Fruit fly (Drosophila melanogaster) whole organism, wandering third instar larva: ENCODE measurements around the gene frtz.

Source experiments
- Abd-B ChIP-seq: fragments of >200 bp; optimal IDR thresholded peaks from 2 replicates; lab custom pipeline; 2017; ENCODE audit warnings: missing biosample characterization, missing genetic modification characterization
- CG32264 ChIP-seq: fragments of 200-800 bp; sonication (Bioruptor generic); optimal IDR thresholded peaks from 2 replicates; lab custom pipeline; 2016; ENCODE audit warnings: missing biosample characterization, missing genetic modification characterization
- CG9705 ChIP-seq: fragments of 200-800 bp; sonication (Bioruptor generic); optimal IDR thresholded peaks from 2 replicates; lab custom pipeline; 2018; ENCODE audit warnings: missing biosample characterization, mild to moderate bottlenecking, missing genetic modification characterization
- CrebA ChIP-seq: fragments of 200-800 bp; sonication (Bioruptor generic); optimal IDR thresholded peaks from 2 replicates; lab custom pipeline; 2016; ENCODE audit warnings: missing biosample characterization, mild to moderate bottlenecking, missing genetic modification characterization, borderline replicate concordance
- Dfd ChIP-seq: fragments of >200 bp; optimal IDR thresholded peaks from 2 replicates; lab custom pipeline; 2017; ENCODE audit warnings: missing biosample characterization, missing genetic modification characterization
- Dif ChIP-seq: fragments of 200-275, 200-300 bp; sonication (Bioruptor generic); optimal IDR thresholded peaks from 2 replicates; lab custom pipeline; 2018; ENCODE audit warnings: missing biosample characterization, missing genetic modification characterization; ENCODE audit not compliant: partially characterized antibody
- GATAd ChIP-seq: sonication (Bioruptor generic); optimal IDR thresholded peaks from 2 replicates; lab custom pipeline; 2016; ENCODE audit warnings: missing biosample characterization, missing genetic modification characterization
- HLH106 ChIP-seq: fragments of 200-800 bp; optimal IDR thresholded peaks from 3 replicates; lab custom pipeline; 2019; ENCODE audit warnings: missing biosample characterization, mild to moderate bottlenecking, missing genetic modification characterization, moderate library complexity
- Hnf4 ChIP-seq: fragments of 200-800 bp; sonication (Bioruptor generic); optimal IDR thresholded peaks from 2 replicates; lab custom pipeline; 2016; ENCODE audit warnings: missing biosample characterization, mild to moderate bottlenecking, missing genetic modification characterization
- Hr78 ChIP-seq: fragments of >200 bp; optimal IDR thresholded peaks from 2 replicates; lab custom pipeline; 2017; ENCODE audit warnings: missing biosample characterization, missing genetic modification characterization
- Hr83 ChIP-seq: fragments of 200-300 bp; sonication (Bioruptor generic); optimal IDR thresholded peaks from 2 replicates; lab custom pipeline; 2016; ENCODE audit warnings: missing biosample characterization, mild to moderate bottlenecking, missing genetic modification characterization, moderate library complexity; ENCODE audit not compliant: poor library complexity, severe bottlenecking
- Jra ChIP-seq: sonication (Bioruptor generic); optimal IDR thresholded peaks from 2 replicates; lab custom pipeline; 2016; ENCODE audit warnings: missing biosample characterization, missing genetic modification characterization
- Mio ChIP-seq: sonication (Bioruptor generic); optimal IDR thresholded peaks from 2 replicates; lab custom pipeline; 2016; ENCODE audit warnings: missing biosample characterization, missing genetic modification characterization
- Myc ChIP-seq: fragments of >200 bp; optimal IDR thresholded peaks from 2 replicates; lab custom pipeline; 2017
- OdsH ChIP-seq: fragments of 200-800 bp; sonication (Bioruptor generic); optimal IDR thresholded peaks from 2 replicates; lab custom pipeline; 2016; ENCODE audit warnings: missing biosample characterization, mild to moderate bottlenecking, missing genetic modification characterization
- Rel ChIP-seq, 2 experiments: fragments of 200-800 bp; sonication (Bioruptor generic) in 1 of 2; optimal IDR thresholded peaks; 2 replicates in 1 of 2; 3 replicates in 1 of 2; lab custom pipeline; 2016 to 2019; ENCODE audit warnings: mild to moderate bottlenecking in 2 of 2, missing biosample characterization in 2 of 2, missing genetic modification characterization in 2 of 2, moderate library complexity in 1 of 2
- Sp1 ChIP-seq: fragments of 200-800 bp; sonication (Bioruptor generic); optimal IDR thresholded peaks from 3 replicates; lab custom pipeline; 2019; ENCODE audit warnings: missing biosample characterization, mild to moderate bottlenecking, missing genetic modification characterization, moderate library complexity
- Vsx2 ChIP-seq: fragments of 200-300, 225-300 bp; sonication (Bioruptor generic); optimal IDR thresholded peaks from 2 replicates; lab custom pipeline; 2018; ENCODE audit warnings: missing biosample characterization, missing genetic modification characterization; ENCODE audit not compliant: partially characterized antibody
- br ChIP-seq: fragments of 200-800 bp; sonication (Bioruptor generic); optimal IDR thresholded peaks from 2 replicates; lab custom pipeline; 2016; ENCODE audit warnings: missing biosample characterization, missing genetic modification characterization
- brk ChIP-seq: fragments of 200-800 bp; sonication (Bioruptor generic); optimal IDR thresholded peaks from 2 replicates; lab custom pipeline; 2016; ENCODE audit warnings: missing biosample characterization, mild to moderate bottlenecking, missing genetic modification characterization
- dl ChIP-seq, 2 experiments: fragments of 175-275, 200-275 bp in 1 of 2; fragments of 200-275 bp in 1 of 2; sonication (Bioruptor generic); optimal IDR thresholded peaks; lab custom pipeline; 2018; ENCODE audit warnings: mild to moderate bottlenecking in 2 of 2, missing biosample characterization in 2 of 2, missing genetic modification characterization in 2 of 2, moderate library complexity in 2 of 2; ENCODE audit not compliant: partially characterized antibody in 2 of 2, insufficient read depth in 1 of 2
- dmrt93B ChIP-seq: fragments of 200-800 bp; sonication (Bioruptor generic); optimal IDR thresholded peaks from 2 replicates; lab custom pipeline; 2018; ENCODE audit warnings: missing biosample characterization, mild to moderate bottlenecking, missing genetic modification characterization
- dsf ChIP-seq: sonication (Bioruptor generic); optimal IDR thresholded peaks from 2 replicates; lab custom pipeline; 2016; ENCODE audit warnings: missing biosample characterization, missing genetic modification characterization, borderline replicate concordance
- ey ChIP-seq: fragments of 200-800 bp; sonication (Bioruptor generic); optimal IDR thresholded peaks from 2 replicates; lab custom pipeline; 2016; ENCODE audit warnings: missing biosample characterization, missing genetic modification characterization
- fru ChIP-seq: fragments of 200-800 bp; sonication (Bioruptor generic); optimal IDR thresholded peaks from 3 replicates; lab custom pipeline; 2016; ENCODE audit warnings: missing biosample characterization, mild to moderate bottlenecking, missing genetic modification characterization
- h ChIP-seq: fragments of 200-800 bp; sonication (Bioruptor generic); optimal IDR thresholded peaks from 3 replicates; lab custom pipeline; 2016; ENCODE audit warnings: missing biosample characterization, mild to moderate bottlenecking, missing genetic modification characterization
- jim ChIP-seq: fragments of 175-275, 200-325 bp; sonication (Bioruptor generic); optimal IDR thresholded peaks from 2 replicates; lab custom pipeline; 2016; ENCODE audit warnings: missing biosample characterization, mild to moderate bottlenecking, missing genetic modification characterization
- lola ChIP-seq: fragments of >200 bp; optimal IDR thresholded peaks from 2 replicates; lab custom pipeline; 2017; ENCODE audit warnings: missing biosample characterization, missing genetic modification characterization
- pan ChIP-seq: fragments of >200 bp; optimal IDR thresholded peaks from 2 replicates; lab custom pipeline; 2017
- psq ChIP-seq: fragments of 200-800 bp; sonication (Bioruptor generic); optimal IDR thresholded peaks from 3 replicates; lab custom pipeline; 2017; ENCODE audit warnings: missing biosample characterization, mild to moderate bottlenecking, missing genetic modification characterization, moderate library complexity
- rgr ChIP-seq: fragments of 200-800 bp; sonication (Bioruptor generic); optimal IDR thresholded peaks from 3 replicates; lab custom pipeline; 2016; ENCODE audit warnings: missing biosample characterization, mild to moderate bottlenecking, missing genetic modification characterization
- sage ChIP-seq: fragments of 200-800 bp; sonication (Bioruptor generic); optimal IDR thresholded peaks from 2 replicates; lab custom pipeline; 2016; ENCODE audit warnings: missing biosample characterization, mild to moderate bottlenecking, missing genetic modification characterization
- sv ChIP-seq: fragments of 200-800 bp; sonication (Bioruptor generic); optimal IDR thresholded peaks from 3 replicates; lab custom pipeline; 2016; ENCODE audit warnings: missing biosample characterization, missing genetic modification characterization
- tai ChIP-seq: sonication (Bioruptor generic); optimal IDR thresholded peaks from 2 replicates; lab custom pipeline; 2016; ENCODE audit warnings: missing biosample characterization, missing genetic modification characterization
- usp ChIP-seq: fragments of >200 bp; optimal IDR thresholded peaks from 2 replicates; lab custom pipeline; 2017; ENCODE audit warnings: missing biosample characterization, missing genetic modification characterization
- woc ChIP-seq: sonication (Bioruptor generic); optimal IDR thresholded peaks from 2 replicates; lab custom pipeline; 2016; ENCODE audit warnings: missing biosample characterization, mild to moderate bottlenecking, missing genetic modification characterization

Gene frtz

DNA sequence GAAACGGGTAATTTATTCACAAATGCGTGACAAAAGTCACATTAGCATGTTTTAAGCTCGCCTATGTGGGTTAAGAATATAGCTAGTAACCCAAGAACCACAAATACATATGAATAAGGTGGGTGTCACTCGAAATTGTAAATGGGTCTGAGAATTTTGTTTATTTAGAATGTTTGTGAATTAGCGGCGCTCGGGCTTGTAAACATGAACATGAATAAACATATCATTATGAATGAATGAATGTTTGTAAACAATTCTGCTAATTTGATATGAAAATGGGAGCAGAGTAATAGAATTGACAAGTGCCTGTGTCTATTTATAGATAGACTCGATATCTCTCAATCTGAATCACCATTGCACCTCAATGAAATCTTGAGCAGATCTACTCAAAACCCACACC, 19.5 kb upstream of the frtz start:
- TF ChIP-seq Hr83 (GFP tag; lab: Kevin White, UChicago) (no peak), Jra (GFP tag; lab: Kevin White, UChicago) (no peak), h (GFP tag; lab: Kevin White, UChicago) (no peak), Abd-B (no peak), dmrt93B (GFP tag; lab: Kevin White, UChicago) (no peak), HLH106 (tag; lab: Kevin White, UChicago) (no peak), Vsx2 (no peak), dsf (no peak), Hr78 (GFP tag; lab: Kevin White, UChicago) (no peak), psq (GFP tag; lab: Kevin White, UChicago) (no peak), Rel (GFP tag; optimal IDR thresholded peaks at IDR 0.05; lab: Kevin White, UChicago) (no peak), Rel (tag; optimal IDR thresholded peaks at IDR 0.05; lab: Kevin White, UChicago) (no peak), CrebA (no peak)

DNA sequence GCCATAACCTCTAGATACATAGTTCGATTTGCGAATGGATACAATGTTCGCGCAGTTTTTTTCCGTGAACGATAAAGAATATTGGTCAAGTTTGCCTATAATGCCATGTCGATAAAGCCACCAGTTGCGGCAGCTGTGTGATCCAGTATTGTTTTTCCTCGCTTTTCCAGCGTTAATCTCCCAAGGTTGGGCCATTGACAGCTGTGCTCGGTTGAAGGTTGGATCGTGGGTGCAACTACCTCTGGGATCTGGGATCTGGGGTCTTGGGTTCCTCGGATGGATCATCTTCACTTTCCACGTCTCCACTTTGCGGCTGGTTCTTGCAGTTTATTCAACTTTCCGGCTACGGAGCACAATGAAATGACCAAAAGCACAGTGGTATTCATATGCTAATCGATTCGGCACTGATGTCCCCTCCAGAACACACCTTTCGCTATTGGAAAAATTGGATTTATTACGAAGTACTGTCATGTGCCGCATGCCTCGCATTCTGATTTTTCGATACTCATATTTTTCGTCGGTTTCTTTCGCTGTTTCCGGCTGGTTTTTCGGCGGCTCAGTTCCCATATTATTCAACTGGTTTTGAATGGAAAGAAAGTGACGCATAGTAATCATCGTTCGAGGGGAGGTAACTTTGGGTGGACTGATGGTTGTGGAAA, 17.6 kb upstream of the frtz start:
- TF ChIP-seq dl (GFP tag; optimal IDR thresholded peaks at IDR 0.05; lab: Kevin White, UChicago; ENCODE audit: insufficient read depth in 1 of 2, partially characterized antibody in 2 of 2) = no peak
- no peak for TF ChIP-seq h (GFP tag; lab: Kevin White, UChicago)
- TF ChIP-seq jim = no peak
- TF ChIP-seq woc (GFP tag; lab: Kevin White, UChicago) = no peak
- TF ChIP-seq Mio (GFP tag; lab: Kevin White, UChicago) = no peak
- no peak for TF ChIP-seq psq (GFP tag; lab: Kevin White, UChicago)

DNA sequence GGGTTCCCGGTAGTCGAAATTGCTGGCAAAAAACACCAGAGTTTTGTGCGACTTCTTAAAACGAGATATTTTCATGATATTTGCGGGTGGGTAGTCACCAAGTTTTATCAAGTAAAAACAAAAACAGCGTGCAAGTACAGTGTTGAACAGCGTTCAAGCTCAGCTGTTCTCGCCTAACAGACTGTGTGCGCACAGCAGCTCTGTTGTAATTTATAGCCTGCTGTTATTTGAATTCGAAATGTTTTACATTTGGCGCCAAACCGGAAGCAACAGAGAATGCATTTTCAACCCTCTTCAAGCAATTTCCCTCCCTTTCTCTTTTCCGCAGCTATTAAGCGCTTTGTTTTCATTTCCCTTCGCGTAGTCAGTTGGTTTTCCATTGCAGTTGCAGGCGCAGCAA, 16.5 kb upstream of the frtz start, which contains the start of the genes CG17652 and CG17646:
Gene CG17652, minus strand, starts transcription at position 168 of the 400 bp plus-strand sequence.
Gene CG17646, plus strand, starts transcription at position 336 of the 400 bp plus-strand sequence.
- TF ChIP-seq Hnf4 = peak; percentile 28
- no peak for TF ChIP-seq rgr (GFP tag; lab: Kevin White, UChicago)
- TF ChIP-seq sv = no peak
- TF ChIP-seq Dif (GFP tag; lab: Kevin White, UChicago) = no peak
- no peak for TF ChIP-seq Rel (GFP tag; optimal IDR thresholded peaks at IDR 0.05; lab: Kevin White, UChicago)
- TF ChIP-seq Rel (tag; optimal IDR thresholded peaks at IDR 0.05; lab: Kevin White, UChicago) = peak; percentile 65
- peak; percentile 10 for TF ChIP-seq OdsH (GFP tag; lab: Kevin White, UChicago)

DNA sequence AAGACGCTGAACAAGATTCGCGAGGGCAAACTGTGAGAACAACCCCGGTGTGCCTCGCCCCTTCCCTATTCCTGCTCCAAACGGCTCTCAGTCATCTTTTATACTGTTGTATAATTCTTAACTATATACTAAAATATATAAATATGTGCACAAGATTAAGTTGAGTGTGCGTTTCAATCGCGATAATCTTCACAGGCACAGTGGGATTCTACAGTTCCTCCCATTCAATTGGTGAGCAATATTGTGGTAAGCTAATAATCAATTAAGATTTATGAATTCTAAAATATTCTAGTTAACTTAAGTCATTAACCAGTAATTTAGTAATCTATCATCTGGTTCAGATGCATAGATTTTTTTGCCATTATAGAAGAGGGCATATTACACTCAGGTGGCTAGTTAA, 15.3 kb upstream of the frtz start:
- TF ChIP-seq woc (GFP tag; lab: Kevin White, UChicago) (no peak), Sp1 (GFP tag; lab: Kevin White, UChicago) (peak; percentile 5)
- TF ChIP-seq, all 38 proteins: peak for 1

DNA sequence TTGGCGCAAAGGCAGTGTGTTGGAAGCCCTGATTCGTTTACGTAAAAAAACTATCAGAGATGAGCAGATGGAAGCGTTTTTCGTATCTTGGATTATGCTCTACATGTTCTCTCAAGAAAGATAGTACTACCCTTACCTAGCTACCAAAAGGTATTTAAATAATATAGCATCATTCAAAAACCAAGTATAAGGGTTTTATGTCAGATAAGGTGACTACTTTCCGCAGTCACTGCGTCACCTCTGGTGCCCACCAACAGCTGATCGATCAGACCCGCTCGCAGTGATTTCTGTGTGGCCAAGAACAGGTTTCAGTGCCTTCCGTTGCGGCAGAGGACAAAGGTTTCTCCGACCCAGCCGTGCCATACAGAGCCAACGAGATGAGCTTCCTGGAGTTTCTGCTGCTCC, 14.0 kb upstream of the frtz start, which contains the start of the genes Eno and CG31937:
Gene Eno, minus strand, starts transcription at position 30 of the 405 bp plus-strand sequence.
Gene CG31937, plus strand, starts transcription at position 281 of the 405 bp plus-strand sequence.
- TF ChIP-seq tai (GFP tag; lab: Kevin White, UChicago) (no peak), woc (GFP tag; lab: Kevin White, UChicago) (peak; percentile 79), br (GFP tag; lab: Kevin White, UChicago) (peak; percentile 74), brk (GFP tag; lab: Kevin White, UChicago) (no peak), Myc (peak; percentile 76), pan (lab: Kevin White, UChicago) (no peak), Hr83 (GFP tag; lab: Kevin White, UChicago) (no peak), lola (GFP tag; lab: Kevin White, UChicago) (no peak), CrebA (no peak), Rel (GFP tag; optimal IDR thresholded peaks at IDR 0.05; lab: Kevin White, UChicago) (no peak), Rel (tag; optimal IDR thresholded peaks at IDR 0.05; lab: Kevin White, UChicago) (peak; percentile 8), Hnf4 (peak; percentile 68), dsf (no peak), rgr (GFP tag; lab: Kevin White, UChicago) (peak; percentile 38), Sp1 (GFP tag; lab: Kevin White, UChicago) (peak; percentile 63), dmrt93B (GFP tag; lab: Kevin White, UChicago) (no peak), HLH106 (tag; lab: Kevin White, UChicago) (peak; percentile 51), Dfd (no peak), sage (no peak), sv (peak; percentile 4), Dif (GFP tag; lab: Kevin White, UChicago) (peak; percentile 11), CG32264 (GFP tag; lab: Kevin White, UChicago) (no peak), usp (GFP tag; lab: Kevin White, UChicago) (no peak), Jra (GFP tag; lab: Kevin White, UChicago) (no peak), ey (peak; percentile 31), OdsH (GFP tag; lab: Kevin White, UChicago) (peak; percentile 31), h (GFP tag; lab: Kevin White, UChicago) (peak; percentile 47), GATAd (no peak), dl (GFP tag; optimal IDR thresholded peaks at IDR 0.05; lab: Kevin White, UChicago; ENCODE audit: insufficient read depth in 1 of 2, partially characterized antibody in 2 of 2) (no peak), fru (GFP tag; lab: Kevin White, UChicago) (peak; percentile 40), Mio (GFP tag; lab: Kevin White, UChicago) (no peak), psq (GFP tag; lab: Kevin White, UChicago) (peak; percentile 43), jim (no peak), CG9705 (GFP tag; lab: Kevin White, UChicago) (peak; percentile 8), Vsx2 (no peak), Abd-B (no peak)
